Worm (Caenorhabditis elegans): ENCODE measurements around the gene acr-18.

ce11 chrV:15562541-15562940 lies 3.6 kb upstream of the acr-18 start:
- TF ChIP-seq spr-1 (tag; optimal IDR thresholded peaks at IDR 0.05): no peak
- no peak for TF ChIP-seq fkh-10 (GFP tag; optimal IDR thresholded peaks at IDR 0.05)
- TF ChIP-seq dve-1 (tag; optimal IDR thresholded peaks at IDR 0.05; ENCODE audit: insufficient read depth): no peak
- TF ChIP-seq jun-1 (tag; optimal IDR thresholded peaks at IDR 0.05): no peak
- TF ChIP-seq egl-27 (tag; optimal IDR thresholded peaks at IDR 0.05): no peak
- TF ChIP-seq skn-1 (tag; optimal IDR thresholded peaks at IDR 0.05): no peak
- no peak for TF ChIP-seq ZK546.5 (tag; optimal IDR thresholded peaks at IDR 0.05)
- no peak for TF ChIP-seq Y75B8A.6 (GFP tag; IDR thresholded peaks at IDR 0.05)
- TF ChIP-seq mdl-1 (tag; optimal IDR thresholded peaks at IDR 0.05): no peak
- TF ChIP-seq nhr-76 (tag; optimal IDR thresholded peaks at IDR 0.05): no peak
- TF ChIP-seq lsy-2 (tag; optimal IDR thresholded peaks at IDR 0.05): no peak

Measured in whole organism, L4 larva.